Worm (Caenorhabditis elegans) whole organism, L2 larva: ENCODE results near the gene R12B2.6.

Experiments
- C34F6.9 ChIP-seq: fragments of 150-350 bp; optimal IDR thresholded peaks from 2 replicates; lab custom pipeline; 2014; ENCODE audit warnings: missing biosample characterization, missing genetic modification characterization
- F13H6.1 ChIP-seq: sonication (generic microtip); optimal IDR thresholded peaks from 2 replicates; lab custom pipeline; 2016; ENCODE audit warnings: missing genetic modification characterization, missing compliant biosample characterization
- R02D3.7 ChIP-seq: fragments of 150-350 bp; optimal IDR thresholded peaks from 2 replicates; lab custom pipeline; 2014; ENCODE audit warnings: missing biosample characterization, missing genetic modification characterization
- Y55F3AM.14 ChIP-seq: fragments of 200-800 bp; sonication (Bioruptor generic); optimal IDR thresholded peaks from 2 replicates; lab custom pipeline; 2018; ENCODE audit warnings: mild to moderate bottlenecking, missing genetic modification characterization, missing compliant biosample characterization
- ZK546.5 ChIP-seq: sonication (generic microtip); optimal IDR thresholded peaks from 2 replicates; lab custom pipeline; 2017; ENCODE audit warnings: missing biosample characterization, missing genetic modification characterization
- alr-1 ChIP-seq: fragments of 150-350 bp; optimal IDR thresholded peaks from 2 replicates; lab custom pipeline; 2014; ENCODE audit warnings: missing biosample characterization, missing genetic modification characterization
- aly-2 ChIP-seq: fragments of 150-350 bp; optimal IDR thresholded peaks from 2 replicates; lab custom pipeline; 2014; ENCODE audit warnings: missing biosample characterization, missing genetic modification characterization
- ama-1 ChIP-seq: fragments of 150-350 bp; optimal IDR thresholded peaks from 2 replicates; lab custom pipeline; 2018; ENCODE audit warnings: inconsistent platforms
- blmp-1 ChIP-seq: sonication (generic microtip); optimal IDR thresholded peaks from 2 replicates; lab custom pipeline; 2017; ENCODE audit warnings: missing genetic modification characterization, mild to moderate bottlenecking, missing compliant biosample characterization, antibody characterized with exemption, moderate library complexity; ENCODE audit not compliant: insufficient read depth
- ceh-16 ChIP-seq: fragments of 150-350 bp; optimal IDR thresholded peaks from 2 replicates; lab custom pipeline; 2014; ENCODE audit warnings: missing biosample characterization, missing genetic modification characterization
- ceh-82 ChIP-seq: fragments of 150-350 bp; optimal IDR thresholded peaks from 2 replicates; lab custom pipeline; 2014; ENCODE audit warnings: missing biosample characterization, missing genetic modification characterization
- crh-2 ChIP-seq: sonication (generic microtip); optimal IDR thresholded peaks from 2 replicates; lab custom pipeline; 2017; ENCODE audit warnings: missing biosample characterization, missing genetic modification characterization
- dmd-4 ChIP-seq: sonication (generic microtip); optimal IDR thresholded peaks from 2 replicates; lab custom pipeline; 2017; ENCODE audit warnings: missing biosample characterization, missing genetic modification characterization
- egl-27 ChIP-seq: sonication (generic microtip); optimal IDR thresholded peaks from 3 replicates; lab custom pipeline; 2017; ENCODE audit warnings: missing biosample characterization, missing genetic modification reagents, missing genetic modification characterization
- elt-1 ChIP-seq: fragments of 150-350 bp; optimal IDR thresholded peaks from 2 replicates; lab custom pipeline; 2014; ENCODE audit warnings: missing biosample characterization, missing genetic modification characterization
- elt-3 ChIP-seq: sonication (generic microtip); optimal IDR thresholded peaks from 2 replicates; lab custom pipeline; 2017; ENCODE audit warnings: missing biosample characterization, missing genetic modification characterization
- fos-1 ChIP-seq: fragments of 150-350 bp; optimal IDR thresholded peaks from 2 replicates; lab custom pipeline; 2014; ENCODE audit warnings: missing biosample characterization, missing genetic modification characterization
- lin-11 ChIP-seq: fragments of 150-350 bp; sonication (generic microtip); optimal IDR thresholded peaks from 2 replicates; lab custom pipeline; 2014; ENCODE audit warnings: missing biosample characterization, missing genetic modification characterization, inconsistent platforms, mixed read lengths
- lin-13 ChIP-seq: fragments of 150-350 bp; optimal IDR thresholded peaks from 2 replicates; lab custom pipeline; 2014; ENCODE audit warnings: missing biosample characterization, missing genetic modification reagents, missing genetic modification characterization
- lin-39 ChIP-seq: fragments of 150-350 bp; optimal IDR thresholded peaks from 2 replicates; lab custom pipeline; 2014; ENCODE audit warnings: missing biosample characterization, missing genetic modification reagents, missing genetic modification characterization
- lsy-2 ChIP-seq, 2 experiments: fragments of 150-350 bp in 1 of 2; sonication (generic microtip) in 1 of 2; optimal IDR thresholded peaks; 2 replicates each; lab custom pipeline; 2014 to 2017; ENCODE audit warnings: missing biosample characterization in 2 of 2, missing genetic modification characterization in 2 of 2
- mab-5 ChIP-seq: fragments of 150-350 bp; optimal IDR thresholded peaks from 2 replicates; lab custom pipeline; 2014; ENCODE audit warnings: missing biosample characterization, missing genetic modification characterization
- mbf-1 ChIP-seq: sonication (generic microtip); optimal IDR thresholded peaks from 2 replicates; lab custom pipeline; 2017; ENCODE audit warnings: missing biosample characterization, missing genetic modification characterization
- mdl-1 ChIP-seq, 2 experiments: fragments of 150-350 bp in 1 of 2; sonication (generic microtip) in 1 of 2; optimal IDR thresholded peaks; 2 replicates each; lab custom pipeline; 2017; ENCODE audit warnings: missing biosample characterization in 2 of 2, missing genetic modification characterization in 2 of 2
- nhr-10 ChIP-seq: sonication (generic microtip); optimal IDR thresholded peaks from 2 replicates; lab custom pipeline; 2017; ENCODE audit warnings: missing biosample characterization, missing genetic modification characterization
- nhr-11 ChIP-seq: fragments of 150-350 bp; optimal IDR thresholded peaks from 2 replicates; lab custom pipeline; 2014; ENCODE audit warnings: missing biosample characterization, missing genetic modification characterization
- nhr-12 ChIP-seq: fragments of 150-350 bp; optimal IDR thresholded peaks from 2 replicates; lab custom pipeline; 2014; ENCODE audit warnings: missing biosample characterization, missing genetic modification characterization
- nhr-129 ChIP-seq: fragments of 150-350 bp; optimal IDR thresholded peaks from 2 replicates; lab custom pipeline; 2014; ENCODE audit warnings: missing biosample characterization, missing genetic modification characterization
- nhr-21 ChIP-seq: fragments of 150-350 bp; optimal IDR thresholded peaks from 2 replicates; lab custom pipeline; 2014; ENCODE audit warnings: missing biosample characterization, missing genetic modification characterization
- nhr-23 ChIP-seq: fragments of 150-350 bp; optimal IDR thresholded peaks from 2 replicates; lab custom pipeline; 2014; ENCODE audit warnings: missing biosample characterization, missing genetic modification reagents, missing genetic modification characterization
- nhr-237 ChIP-seq: fragments of 150-350 bp; optimal IDR thresholded peaks from 2 replicates; lab custom pipeline; 2014; ENCODE audit warnings: missing biosample characterization, missing genetic modification characterization
- nhr-25 ChIP-seq: fragments of 150-350 bp; sonication (generic microtip); optimal IDR thresholded peaks from 3 replicates; lab custom pipeline; 2014; ENCODE audit warnings: missing biosample characterization, missing genetic modification characterization
- nhr-6 ChIP-seq: fragments of 150-350 bp; optimal IDR thresholded peaks from 2 replicates; lab custom pipeline; 2014; ENCODE audit warnings: missing biosample characterization, missing genetic modification characterization
- nhr-77 ChIP-seq: fragments of 150-350 bp; optimal IDR thresholded peaks from 2 replicates; lab custom pipeline; 2014; ENCODE audit warnings: missing biosample characterization, missing genetic modification characterization
- peb-1 ChIP-seq: fragments of 150-350 bp; optimal IDR thresholded peaks from 2 replicates; lab custom pipeline; 2014; ENCODE audit warnings: missing biosample characterization, missing genetic modification characterization
- skn-1 ChIP-seq: sonication (generic microtip); optimal IDR thresholded peaks from 2 replicates; lab custom pipeline; 2017; ENCODE audit warnings: missing biosample characterization, missing genetic modification characterization
- sma-9 ChIP-seq, 2 experiments: fragments of 150-350 bp in 1 of 2; sonication (generic microtip) in 1 of 2; optimal IDR thresholded peaks; 2 replicates each; lab custom pipeline; 2014 to 2016; ENCODE audit warnings: missing genetic modification characterization in 2 of 2, mild to moderate bottlenecking in 1 of 2, missing biosample characterization in 1 of 2, missing compliant biosample characterization in 1 of 2, missing genetic modification reagents in 1 of 2, moderate library complexity in 1 of 2
- snpc-4 ChIP-seq: fragments of 150-350 bp; optimal IDR thresholded peaks from 2 replicates; lab custom pipeline; 2014; ENCODE audit warnings: missing biosample characterization, missing genetic modification characterization
- unc-39 ChIP-seq: fragments of 150-350 bp; optimal IDR thresholded peaks from 2 replicates; lab custom pipeline; 2014; ENCODE audit warnings: missing biosample characterization, missing genetic modification characterization
- unc-55 ChIP-seq: fragments of 150-350 bp; sonication (generic microtip); optimal IDR thresholded peaks from 3 replicates; lab custom pipeline; 2014; ENCODE audit warnings: missing biosample characterization, missing genetic modification reagents, missing genetic modification characterization
- unc-62 ChIP-seq: fragments of 150-350 bp; optimal IDR thresholded peaks from 2 replicates; lab custom pipeline; 2014; ENCODE audit warnings: missing biosample characterization, missing genetic modification reagents, missing genetic modification characterization
- zag-1 ChIP-seq: fragments of 150-350 bp; optimal IDR thresholded peaks from 2 replicates; lab custom pipeline; 2014; ENCODE audit warnings: missing biosample characterization, missing genetic modification characterization
- ztf-1 ChIP-seq: fragments of 200-800 bp; sonication (Bioruptor generic); conservative IDR thresholded peaks from 2 replicates; pipeline ENCODE4 v1.3.6; 2022; ENCODE audit warnings: missing genetic modification characterization, missing compliant biosample characterization
- ztf-11 ChIP-seq: sonication (generic microtip); optimal IDR thresholded peaks from 2 replicates; lab custom pipeline; 2017; ENCODE audit warnings: missing biosample characterization, missing genetic modification characterization
- ztf-4 ChIP-seq: fragments of 150-350 bp; optimal IDR thresholded peaks from 2 replicates; lab custom pipeline; 2014; ENCODE audit warnings: missing biosample characterization, missing genetic modification characterization

The R12B2.6 gene

DNA sequence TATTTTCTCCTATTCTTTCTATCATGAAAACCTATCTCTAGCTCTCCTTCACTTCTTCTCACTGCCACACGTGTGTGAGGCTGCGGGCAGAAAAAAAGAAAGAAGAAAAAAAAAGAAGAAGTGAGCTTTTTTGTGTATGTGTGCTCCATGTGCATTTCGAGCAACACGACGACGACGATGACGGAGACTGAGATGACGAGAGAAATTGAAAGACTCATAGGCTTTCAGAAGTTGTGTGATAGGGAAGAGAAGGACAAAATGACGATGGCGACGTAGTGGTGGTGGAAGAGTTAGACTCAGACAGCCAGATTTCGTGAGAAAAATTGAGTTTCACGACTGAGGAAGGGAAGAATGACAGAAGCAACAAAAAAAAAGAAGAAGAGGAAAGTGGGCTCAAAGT lies 11.5 kb upstream of the R12B2.6 start (continued):
- TF ChIP-seq ztf-1 (GFP tag; lab: Robert Waterston, UW): no peak
- peak; percentile 34 for TF ChIP-seq lin-11 (tag; lab: Kevin White, UChicago)
- TF ChIP-seq C34F6.9 (tag; lab: Kevin White, UChicago): peak; percentile 83
- peak; percentile 91 for TF ChIP-seq nhr-129
- TF ChIP-seq unc-62: no peak
- no peak for TF ChIP-seq unc-39 (tag; lab: Kevin White, UChicago)
- no peak for TF ChIP-seq nhr-77 (tag; lab: Kevin White, UChicago)
- peak; percentile 94 for TF ChIP-seq unc-55 (GFP tag; lab: Kevin White, UChicago)
- TF ChIP-seq peb-1: no peak
- no peak for TF ChIP-seq lin-39
- no peak for TF ChIP-seq mbf-1 (tag; lab: Kevin White, UChicago)
- TF ChIP-seq F13H6.1 (tag; lab: Kevin White, UChicago): peak; percentile 76
- peak; percentile 2 to 77 for TF ChIP-seq lsy-2 (tag; optimal IDR thresholded peaks at IDR 0.05; lab: Kevin White, UChicago)
- peak; percentile 89 to 95 for TF ChIP-seq mdl-1 (tag; optimal IDR thresholded peaks at IDR 0.05; lab: Kevin White, UChicago)
- TF ChIP-seq sma-9 (GFP tag; optimal IDR thresholded peaks at IDR 0.05; lab: Kevin White, UChicago): peak; percentile 72
- no peak for TF ChIP-seq sma-9 (tag; optimal IDR thresholded peaks at IDR 0.05; lab: Kevin White, UChicago)
- no peak for TF ChIP-seq nhr-21 (tag; lab: Kevin White, UChicago)
- TF ChIP-seq snpc-4: no peak
- TF ChIP-seq ceh-16: no peak
- no peak for TF ChIP-seq nhr-23 (tag; lab: Kevin White, UChicago)
- no peak for TF ChIP-seq elt-3 (tag; lab: Kevin White, UChicago)
- TF ChIP-seq nhr-10 (tag; lab: Kevin White, UChicago): no peak
- TF ChIP-seq nhr-25 (tag; lab: Kevin White, UChicago): no peak
- TF ChIP-seq mab-5 (tag; lab: Kevin White, UChicago): no peak

DNA sequence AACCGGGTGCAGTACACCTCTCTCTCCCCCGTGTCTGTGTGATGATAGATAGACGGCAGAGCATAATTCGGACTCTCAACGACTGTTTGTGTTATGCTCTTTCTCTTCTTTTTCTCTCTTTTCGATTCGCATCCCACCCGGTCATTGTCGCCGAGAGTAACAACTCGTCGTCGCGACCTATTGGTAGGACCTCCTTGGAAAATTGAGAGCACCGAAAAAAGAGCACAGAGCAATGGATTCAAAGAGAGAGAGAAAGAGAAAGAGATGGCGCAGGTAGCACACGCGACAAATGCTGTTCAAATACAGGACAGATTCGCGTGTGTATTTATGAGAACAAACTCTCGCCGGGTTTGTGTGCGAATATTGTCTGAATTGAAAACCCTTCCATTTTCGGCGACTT lies 9.7 kb upstream of the R12B2.6 start:
- TF ChIP-seq ceh-16 (no peak), mdl-1 (tag; optimal IDR thresholded peaks at IDR 0.05; lab: Kevin White, UChicago) (peak in 1 of 2 experiments; percentile 18), lin-13 (GFP tag; lab: Kevin White, UChicago) (no peak), mab-5 (tag; lab: Kevin White, UChicago) (no peak), F13H6.1 (tag; lab: Kevin White, UChicago) (peak; percentile 62), alr-1 (no peak), aly-2 (tag; lab: Kevin White, UChicago) (no peak), egl-27 (tag; lab: Kevin White, UChicago) (no peak), nhr-12 (tag; lab: Kevin White, UChicago) (no peak), sma-9 (GFP tag; optimal IDR thresholded peaks at IDR 0.05; lab: Kevin White, UChicago) (no peak), sma-9 (tag; optimal IDR thresholded peaks at IDR 0.05; lab: Kevin White, UChicago) (no peak), nhr-25 (tag; lab: Kevin White, UChicago) (no peak), blmp-1 (tag; lab: Kevin White, UChicago) (no peak), nhr-129 (peak; percentile 70), lsy-2 (tag; optimal IDR thresholded peaks at IDR 0.05; lab: Kevin White, UChicago) (peak in 1 of 2 experiments; percentile 8), nhr-10 (tag; lab: Kevin White, UChicago) (no peak), ztf-11 (tag; lab: Kevin White, UChicago) (no peak), mbf-1 (tag; lab: Kevin White, UChicago) (no peak), C34F6.9 (tag; lab: Kevin White, UChicago) (no peak), zag-1 (no peak), unc-55 (GFP tag; lab: Kevin White, UChicago) (no peak), snpc-4 (no peak), crh-2 (tag; lab: Kevin White, UChicago) (no peak)
- TF ChIP-seq, all 48 proteins: peak for 4

DNA sequence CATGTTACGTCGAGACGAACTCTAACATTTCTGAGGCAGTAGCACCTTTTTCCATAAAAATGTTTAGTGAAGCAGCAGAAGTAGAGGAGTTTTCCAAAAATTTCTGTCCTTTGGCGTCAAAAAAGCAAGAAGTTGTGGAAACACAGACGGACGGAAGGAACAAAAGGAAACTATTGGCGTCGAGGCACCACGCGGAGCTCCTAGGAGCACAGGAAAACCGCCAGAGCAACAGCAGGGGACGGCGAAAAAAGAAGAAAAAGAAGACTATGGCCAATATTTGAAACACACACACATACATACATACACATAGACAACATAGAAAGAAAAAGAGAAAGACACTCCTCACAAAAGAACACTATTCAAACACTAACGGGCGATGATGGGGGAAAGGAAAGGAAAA lies 9.0 kb upstream of the R12B2.6 start:
- TF ChIP-seq nhr-129 (no peak), R02D3.7 (tag; lab: Kevin White, UChicago) (no peak), unc-55 (GFP tag; lab: Kevin White, UChicago) (peak; percentile 47), peb-1 (no peak), ceh-82 (tag; lab: Kevin White, UChicago) (no peak), C34F6.9 (tag; lab: Kevin White, UChicago) (peak; percentile 37), ztf-1 (GFP tag; lab: Robert Waterston, UW) (no peak)

DNA sequence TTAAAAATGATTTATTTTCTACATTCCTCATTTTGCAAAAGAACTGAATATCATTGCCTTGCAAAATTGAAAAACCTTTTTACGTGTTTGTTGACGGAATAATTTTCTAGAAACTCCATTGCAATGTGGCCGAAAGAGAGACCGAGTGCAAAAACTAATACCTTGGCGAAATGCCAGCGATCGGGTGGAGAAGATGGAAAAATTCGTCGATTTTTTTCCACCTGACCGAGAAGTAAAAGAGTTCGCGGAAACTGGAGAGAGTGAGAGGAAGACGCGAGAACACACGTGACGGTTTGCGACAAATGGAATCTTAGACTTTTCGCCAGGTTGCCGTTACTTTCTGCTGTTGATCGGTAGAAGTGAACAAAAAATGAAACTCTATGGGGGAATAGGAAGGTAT lies 7.7 kb upstream of the R12B2.6 start:
- TF ChIP-seq nhr-77 (tag; lab: Kevin White, UChicago) (no peak), mab-5 (tag; lab: Kevin White, UChicago) (no peak), elt-1 (no peak), unc-62 (no peak), unc-55 (GFP tag; lab: Kevin White, UChicago) (no peak), fos-1 (tag; lab: Kevin White, UChicago) (peak; percentile 19), elt-3 (tag; lab: Kevin White, UChicago) (no peak), ztf-1 (GFP tag; lab: Robert Waterston, UW) (no peak), nhr-11 (tag; lab: Kevin White, UChicago) (no peak), sma-9 (GFP tag; optimal IDR thresholded peaks at IDR 0.05; lab: Kevin White, UChicago) (peak; percentile 73), sma-9 (tag; optimal IDR thresholded peaks at IDR 0.05; lab: Kevin White, UChicago) (no peak), nhr-21 (tag; lab: Kevin White, UChicago) (peak; percentile 47), nhr-237 (tag; lab: Kevin White, UChicago) (no peak), ztf-4 (tag; lab: Kevin White, UChicago) (no peak), ama-1 (lab: Kevin White, UChicago) (peak; percentile 58), dmd-4 (tag; lab: Kevin White, UChicago) (no peak), nhr-6 (tag; lab: Kevin White, UChicago) (no peak), skn-1 (no peak), ZK546.5 (tag; lab: Kevin White, UChicago) (no peak), mbf-1 (tag; lab: Kevin White, UChicago) (no peak), Y55F3AM.14 (GFP tag; lab: Kevin White, UChicago) (no peak), ceh-82 (tag; lab: Kevin White, UChicago) (no peak)
